Fruit fly (Drosophila melanogaster): ENCODE data around the gene CG31279.

The CG31279 gene

dm6 chr3R:16431707-16432106 lies 1.2 kb downstream of the CG31279 start (continued):
- TF ChIP-seq trh (GFP tag; optimal IDR thresholded peaks at IDR 0.05) (peak; percentile 10), Hr78 (GFP tag; optimal IDR thresholded peaks at IDR 0.05) (no peak), Elba2 (GFP tag; optimal IDR thresholded peaks at IDR 0.05) (no peak), kni (GFP tag; optimal IDR thresholded peaks at IDR 0.05) (no peak), Sin3A (optimal IDR thresholded peaks at IDR 0.05) (no peak), Adf1 (GFP tag; IDR thresholded peaks at IDR 0.05) (peak; percentile 14; the same call in 1 of the 2 replicates), dm (GFP tag; optimal IDR thresholded peaks at IDR 0.05) (peak; percentile 38), esg (GFP tag; conservative IDR thresholded peaks at IDR 0.05) (no peak), her (GFP tag; optimal IDR thresholded peaks at IDR 0.05) (peak; percentile 58), kay (GFP tag; optimal IDR thresholded peaks at IDR 0.05) (peak; percentile 19), PHDP (tag; optimal IDR thresholded peaks at IDR 0.05) (no peak), CG4328 (GFP tag; optimal IDR thresholded peaks at IDR 0.05) (no peak), ftz-f1 (GFP tag; optimal IDR thresholded peaks at IDR 0.05) (peak; percentile 12), lbe (GFP tag; optimal IDR thresholded peaks at IDR 0.05) (no peak), CG11560 (tag; IDR thresholded peaks at IDR 0.05) (no peak), CG3995 (GFP tag; optimal IDR thresholded peaks at IDR 0.05) (no peak), Myb (GFP tag; optimal IDR thresholded peaks at IDR 0.05) (peak; percentile 49), chm (GFP tag; IDR thresholded peaks at IDR 0.05) (no peak), CG3726 (GFP tag; IDR thresholded peaks at IDR 0.05) (no peak), CkIIα-i1 (GFP tag; IDR thresholded peaks at IDR 0.05) (no peak), row (GFP tag; IDR thresholded peaks at IDR 0.05) (no peak), CG12391 (tag; optimal IDR thresholded peaks at IDR 0.05) (peak; percentile 19), CG3065 (GFP tag; optimal IDR thresholded peaks at IDR 0.05) (no peak), crc (GFP tag; optimal IDR thresholded peaks at IDR 0.05) (no peak), CG6683 (GFP tag; optimal IDR thresholded peaks at IDR 0.05) (no peak), wek (GFP tag; optimal IDR thresholded peaks at IDR 0.05) (peak; percentile 71), Jarid2 (GFP tag; optimal IDR thresholded peaks at IDR 0.05) (no peak), CG32767 (GFP tag; IDR thresholded peaks at IDR 0.05) (no peak), CG4820 (GFP tag; optimal IDR thresholded peaks at IDR 0.05) (peak; percentile 15), Abd-B (GFP tag; optimal IDR thresholded peaks at IDR 0.05) (peak; percentile 16), Lim3 (GFP tag; IDR thresholded peaks at IDR 0.05) (no peak), CG1024 (GFP tag; IDR thresholded peaks at IDR 0.05) (no peak), D19A (tag; optimal IDR thresholded peaks at IDR 0.05) (no peak), ttk (GFP tag; IDR thresholded peaks at IDR 0.05) (peak; percentile 33; the same call in 1 of the 2 replicates), fu2 (GFP tag; optimal IDR thresholded peaks at IDR 0.05) (no peak), CG11695 (GFP tag; IDR thresholded peaks at IDR 0.05) (no peak), unpg (GFP tag; optimal IDR thresholded peaks at IDR 0.05) (no peak), sob (GFP tag; IDR thresholded peaks at IDR 0.05) (peak; percentile 48; the same call in 1 of the 2 replicates), CG4854 (GFP tag; optimal IDR thresholded peaks at IDR 0.05) (peak; percentile 20), CG2678 (tag; optimal IDR thresholded peaks at IDR 0.05) (no peak), sens-2 (GFP tag; IDR thresholded peaks at IDR 0.05) (no peak), CG10366 (GFP tag; IDR thresholded peaks at IDR 0.05) (0 out of 2 replicates have a peak, but pooled peaks have one; percentile 20), CG10147 (GFP tag; optimal IDR thresholded peaks at IDR 0.05) (no peak), p53 (GFP tag; optimal IDR thresholded peaks at IDR 0.05) (peak; percentile 15), Ets65A (GFP tag) (peak; percentile 94), CG6272 (GFP tag; IDR thresholded peaks at IDR 0.05) (peak; percentile 36), dmrt11E (tag; optimal IDR thresholded peaks at IDR 0.05) (peak; percentile 11), slp2 (GFP tag; optimal IDR thresholded peaks at IDR 0.05) (no peak), ci (GFP tag; IDR thresholded peaks at IDR 0.05) (peak; percentile 78; the same call in 2 of the 3 replicates), CG11504 (tag; optimal IDR thresholded peaks at IDR 0.05) (no peak), Dref (GFP tag; IDR thresholded peaks at IDR 0.05) (peak; percentile 12; the same call in 1 of the 2 replicates), CG6791 (GFP tag; IDR thresholded peaks at IDR 0.05; ENCODE audit: partially characterized antibody) (peak; percentile 80), slbo (GFP tag; IDR thresholded peaks at IDR 0.05) (peak; percentile 70)

All from whole organism, embryonic.